Fruit fly (Drosophila melanogaster) whole organism, embryonic: Measurements from ENCODE around the gene CG7879.

ENCODE experiments used
- Abd-B ChIP-seq: fragments of 200-800 bp; sonication (Bioruptor generic); optimal IDR thresholded peaks from 2 replicates; lab custom pipeline; 2018; ENCODE audit warnings: missing biosample characterization, mild to moderate bottlenecking, missing genetic modification characterization, moderate library complexity
- BEAF-32 ChIP-seq: fragments of 200-800 bp; sonication (Bioruptor generic); optimal IDR thresholded peaks from 3 replicates; lab custom pipeline; 2017; ENCODE audit warnings: missing biosample characterization, missing genetic modification characterization, mild to moderate bottlenecking, moderate library complexity, missing genetic modification reagents
- Bgb ChIP-seq: fragments of 200-800 bp; sonication (Bioruptor generic); IDR thresholded peaks from 2 replicates; pipeline ENCODE4 v1.3.6; 2022; ENCODE audit warnings: missing biosample characterization, missing genetic modification characterization; ENCODE audit not compliant: partially characterized antibody
- BtbVII ChIP-seq: fragments of 200-800 bp; sonication (Bioruptor generic); optimal IDR thresholded peaks from 3 replicates; lab custom pipeline; 2017; ENCODE audit warnings: missing biosample characterization, mild to moderate bottlenecking, missing genetic modification characterization
- CG10209 ChIP-seq: fragments of 200-800 bp; sonication (Bioruptor generic); optimal IDR thresholded peaks from 3 replicates; lab custom pipeline; 2017; ENCODE audit warnings: missing biosample characterization, mild to moderate bottlenecking, missing genetic modification characterization, missing genetic modification reagents
- CG10267 ChIP-seq: fragments of 200-800 bp; sonication (Bioruptor generic); optimal IDR thresholded peaks from 2 replicates; lab custom pipeline; 2018; ENCODE audit warnings: missing biosample characterization, mild to moderate bottlenecking, missing genetic modification characterization, moderate library complexity
- CG12155 ChIP-seq: fragments of 200-800 bp; sonication (Bioruptor generic); optimal IDR thresholded peaks from 3 replicates; lab custom pipeline; 2016; ENCODE audit warnings: missing biosample characterization, missing genetic modification characterization
- CG12659 ChIP-seq: fragments of 200-800 bp; sonication (Bioruptor generic); optimal IDR thresholded peaks from 3 replicates; lab custom pipeline; 2017; ENCODE audit warnings: mild to moderate bottlenecking, missing biosample characterization, missing genetic modification reagents, missing genetic modification characterization
- CG1832 ChIP-seq: fragments of 200-800 bp; sonication (Bioruptor generic); optimal IDR thresholded peaks from 2 replicates; lab custom pipeline; 2017; ENCODE audit warnings: missing biosample characterization, mild to moderate bottlenecking, missing genetic modification characterization, inconsistent platforms
- CG2202 ChIP-seq: fragments of 200-800 bp; sonication (Bioruptor generic); optimal IDR thresholded peaks from 2 replicates; lab custom pipeline; 2018; ENCODE audit warnings: missing biosample characterization, mild to moderate bottlenecking, missing genetic modification characterization
- CG30403 ChIP-seq: fragments of 200-800 bp; sonication (Bioruptor generic); optimal IDR thresholded peaks from 3 replicates; lab custom pipeline; 2016; ENCODE audit warnings: missing biosample characterization, missing genetic modification characterization
- CG31365 ChIP-seq: fragments of 200-800 bp; sonication (Bioruptor generic); optimal IDR thresholded peaks from 2 replicates; lab custom pipeline; 2018; ENCODE audit warnings: missing biosample characterization, mild to moderate bottlenecking, missing genetic modification characterization
- CG33213 ChIP-seq: fragments of 200-800 bp; sonication (Bioruptor generic); optimal IDR thresholded peaks from 3 replicates; lab custom pipeline; 2016; ENCODE audit warnings: missing biosample characterization, missing genetic modification characterization
- CG3726 ChIP-seq: fragments of 200-800 bp; sonication (Bioruptor generic); IDR thresholded peaks from 3 replicates; pipeline ENCODE4, ENCODE4 v1.3.6; 2022; ENCODE audit warnings: missing biosample characterization, missing genetic modification characterization
- CG3847 ChIP-seq: fragments of 200-800 bp; sonication (Bioruptor generic); IDR thresholded peaks from 2 replicates; pipeline ENCODE4 v1.3.6; 2022; ENCODE audit warnings: missing biosample characterization, missing genetic modification characterization
- CG6765 ChIP-seq: fragments of 200-800 bp; sonication (Bioruptor generic); optimal IDR thresholded peaks from 3 replicates; lab custom pipeline; 2017; ENCODE audit warnings: missing biosample characterization, mild to moderate bottlenecking, missing genetic modification characterization
- CG7786 ChIP-seq: fragments of 200-800 bp; sonication (Bioruptor generic); optimal IDR thresholded peaks from 2 replicates; lab custom pipeline; 2016; ENCODE audit warnings: missing biosample characterization, missing genetic modification characterization
- CG7987 ChIP-seq: fragments of 200-800 bp; sonication (Bioruptor generic); optimal IDR thresholded peaks from 2 replicates; lab custom pipeline; 2018; ENCODE audit warnings: missing biosample characterization, mild to moderate bottlenecking, missing genetic modification characterization, moderate library complexity
- CG8089 ChIP-seq: fragments of 200-800 bp; sonication (Bioruptor generic); optimal IDR thresholded peaks from 3 replicates; lab custom pipeline; 2016; ENCODE audit warnings: missing biosample characterization, missing genetic modification characterization
- CG8359 ChIP-seq: fragments of 200-800 bp; sonication (Bioruptor generic); optimal IDR thresholded peaks from 2 replicates; lab custom pipeline; 2017; ENCODE audit warnings: missing biosample characterization, mild to moderate bottlenecking, missing genetic modification characterization, borderline replicate concordance
- CG9215 ChIP-seq: fragments of 200-800 bp; sonication (Bioruptor generic); IDR thresholded peaks from 2 replicates; pipeline ENCODE4 v1.3.6; 2022; ENCODE audit warnings: missing biosample characterization, missing genetic modification characterization
- CG9437 ChIP-seq: fragments of 200-800 bp; sonication (Bioruptor generic); optimal IDR thresholded peaks from 2 replicates; lab custom pipeline; 2018; ENCODE audit warnings: missing biosample characterization, mild to moderate bottlenecking, missing genetic modification characterization
- CoRest ChIP-seq: fragments of 200-800 bp; sonication (Bioruptor generic); optimal IDR thresholded peaks from 3 replicates; lab custom pipeline; 2018; ENCODE audit warnings: missing biosample characterization, mild to moderate bottlenecking, missing genetic modification characterization, moderate library complexity
- Dad ChIP-seq: fragments of 200-800 bp; sonication (Bioruptor generic); optimal IDR thresholded peaks from 3 replicates; lab custom pipeline; 2016; ENCODE audit warnings: missing biosample characterization, missing genetic modification characterization
- Dek ChIP-seq: fragments of 200-800 bp; sonication (Bioruptor generic); optimal IDR thresholded peaks from 3 replicates; lab custom pipeline; 2019; ENCODE audit warnings: missing biosample characterization, mild to moderate bottlenecking, missing genetic modification characterization, moderate library complexity
- Dp ChIP-seq: fragments of 200-800 bp; sonication (Bioruptor generic); optimal IDR thresholded peaks from 2 replicates; lab custom pipeline; 2018; ENCODE audit warnings: missing biosample characterization, mild to moderate bottlenecking, missing genetic modification characterization, moderate library complexity
- Ets97D ChIP-seq: fragments of 200-800 bp; sonication (Bioruptor generic); optimal IDR thresholded peaks from 3 replicates; lab custom pipeline; 2016; ENCODE audit warnings: missing biosample characterization, missing genetic modification characterization
- Kr ChIP-seq: fragments of 200-800 bp; sonication (Bioruptor generic); optimal IDR thresholded peaks from 2 replicates; lab custom pipeline; 2017; ENCODE audit warnings: missing biosample characterization, mild to moderate bottlenecking, missing genetic modification characterization
- Pdp1 ChIP-seq, 2 experiments: fragments of 200-800 bp; sonication (Bioruptor generic); optimal IDR thresholded peaks; 3 replicates each; lab custom pipeline; 2016; ENCODE audit warnings: missing biosample characterization in 2 of 2, missing genetic modification characterization in 2 of 2, mild to moderate bottlenecking in 1 of 2, moderate library complexity in 1 of 2
- Rfx ChIP-seq: fragments of 200-800 bp; sonication (Bioruptor generic); IDR thresholded peaks from 2 replicates; pipeline ENCODE4 v1.3.6; 2022; ENCODE audit warnings: missing biosample characterization, missing genetic modification characterization
- Stat92E ChIP-seq, 3 experiments: fragments of >200 bp in 2 of 3; fragments of 200-800 bp in 1 of 3; sonication (Bioruptor generic) in 1 of 3; optimal IDR thresholded peaks; 2 replicates each; lab custom pipeline; 2017 to 2019; ENCODE audit warnings: missing biosample characterization in 3 of 3, missing genetic modification characterization in 3 of 3, mild to moderate bottlenecking in 1 of 3, moderate library complexity in 1 of 3
- Usf ChIP-seq: fragments of 200-800 bp; sonication (Bioruptor generic); optimal IDR thresholded peaks from 2 replicates; lab custom pipeline; 2017; ENCODE audit warnings: missing genotype, missing biosample characterization, missing genetic modification characterization
- Xrp1 ChIP-seq: fragments of 200-800 bp; sonication (Bioruptor generic); IDR thresholded peaks from 2 replicates; pipeline ENCODE4 v1.3.6; 2022; ENCODE audit warnings: missing biosample characterization, missing genetic modification characterization
- disco-r ChIP-seq: fragments of 200-800 bp; sonication (Bioruptor generic); optimal IDR thresholded peaks from 2 replicates; lab custom pipeline; 2016; ENCODE audit warnings: missing biosample characterization, missing genetic modification characterization
- ems ChIP-seq: fragments of 200-800 bp; sonication (Bioruptor generic); optimal IDR thresholded peaks from 3 replicates; lab custom pipeline; 2016; ENCODE audit warnings: missing biosample characterization, missing genetic modification characterization
- esg ChIP-seq: fragments of 200-800 bp; sonication (Bioruptor generic); conservative IDR thresholded peaks from 2 replicates; pipeline ENCODE4 v1.3.6; 2022; ENCODE audit warnings: missing biosample characterization, missing genetic modification characterization
- kah ChIP-seq: fragments of 200-800 bp; sonication (Bioruptor generic); optimal IDR thresholded peaks from 2 replicates; lab custom pipeline; 2018; ENCODE audit warnings: missing biosample characterization, mild to moderate bottlenecking, missing genetic modification characterization
- lola ChIP-seq, 3 experiments: fragments of >200 bp in 2 of 3; fragments of 200-800 bp in 1 of 3; sonication (Bioruptor generic) in 1 of 3; optimal IDR thresholded peaks; 2 replicates each; lab custom pipeline; 2017 to 2019; ENCODE audit warnings: missing biosample characterization in 3 of 3, missing genetic modification characterization in 3 of 3, mild to moderate bottlenecking in 1 of 3, moderate library complexity in 1 of 3
- luna ChIP-seq: fragments of 200-800 bp; sonication (Bioruptor generic); optimal IDR thresholded peaks from 2 replicates; lab custom pipeline; 2016; ENCODE audit warnings: missing biosample characterization, missing genetic modification characterization
- mld ChIP-seq: fragments of 200-800 bp; sonication (Bioruptor generic); IDR thresholded peaks from 3 replicates; pipeline ENCODE4 v1.3.6; 2022; ENCODE audit warnings: missing biosample characterization, missing genetic modification characterization; ENCODE audit not compliant: partially characterized antibody
- nmo ChIP-seq: fragments of 200-800 bp; sonication (Bioruptor generic); optimal IDR thresholded peaks from 2 replicates; lab custom pipeline; 2018; ENCODE audit warnings: missing biosample characterization, mild to moderate bottlenecking, missing genetic modification characterization, moderate library complexity
- onecut ChIP-seq: fragments of 200-800 bp; sonication (Bioruptor generic); IDR thresholded peaks from 2 replicates; pipeline ENCODE4 v1.3.6; 2022; ENCODE audit warnings: missing biosample characterization, missing genetic modification characterization
- p53 ChIP-seq: fragments of 200-800 bp; sonication (Bioruptor generic); optimal IDR thresholded peaks from 2 replicates; lab custom pipeline; 2016; ENCODE audit warnings: missing biosample characterization, missing genetic modification characterization
- repo ChIP-seq: fragments of 200-800 bp; sonication (Bioruptor generic); optimal IDR thresholded peaks from 2 replicates; lab custom pipeline; 2016; ENCODE audit warnings: missing biosample characterization, missing genetic modification characterization
- scrt ChIP-seq: fragments of 200-800 bp; sonication (Bioruptor generic); optimal IDR thresholded peaks from 2 replicates; lab custom pipeline; 2018; ENCODE audit warnings: missing biosample characterization, mild to moderate bottlenecking, missing genetic modification characterization, moderate library complexity
- sd ChIP-seq: fragments of 200-800 bp; sonication (Bioruptor generic); optimal IDR thresholded peaks from 3 replicates; lab custom pipeline; 2018; ENCODE audit warnings: missing biosample characterization, mild to moderate bottlenecking, missing genetic modification characterization, moderate library complexity
- slbo ChIP-seq: fragments of 200-800 bp; sonication (Bioruptor generic); IDR thresholded peaks from 2 replicates; pipeline ENCODE4 v1.3.6; 2022; ENCODE audit warnings: missing biosample characterization, missing genetic modification characterization
- stc ChIP-seq: fragments of 200-800 bp; sonication (Bioruptor generic); IDR thresholded peaks from 2 replicates; pipeline ENCODE4 v1.3.6; 2022; ENCODE audit warnings: missing biosample characterization, missing genetic modification characterization
- tll ChIP-seq, 2 experiments: fragments of 200-800 bp in 1 of 2; fragments of >200 bp in 1 of 2; sonication (Bioruptor generic) in 1 of 2; optimal IDR thresholded peaks; 2 replicates each; lab custom pipeline; 2017 to 2019; ENCODE audit warnings: missing biosample characterization in 2 of 2, missing genetic modification characterization in 2 of 2, mild to moderate bottlenecking in 1 of 2, moderate library complexity in 1 of 2

Gene CG7879

dm6 chr3L:1577338-1577737 is 8.9 kb upstream of the CG7879 start (continued):
- TF ChIP-seq disco-r, result no peak
- peak; percentile 57 for TF ChIP-seq CG1832
- no peak for TF ChIP-seq CG10209
- no peak for TF ChIP-seq CG7786
- peak; percentile 5 for TF ChIP-seq CG6765
- TF ChIP-seq CG7987 (GFP tag; lab: Kevin White, UChicago), result no peak
- TF ChIP-seq Usf (GFP tag; lab: Kevin White, UChicago), result no peak
- no peak for TF ChIP-seq Dad (GFP tag; lab: Kevin White, UChicago)
- no peak for TF ChIP-seq CG3726
- TF ChIP-seq lola (GFP tag; optimal IDR thresholded peaks at IDR 0.05; lab: Kevin White, UChicago), result no peak
- TF ChIP-seq Pdp1 (GFP tag; optimal IDR thresholded peaks at IDR 0.05; lab: Kevin White, UChicago), result peak in 1 of 2 experiments; percentile 46
- no peak for TF ChIP-seq BtbVII (GFP tag; lab: Kevin White, UChicago)
- TF ChIP-seq CG9437, result no peak
- TF ChIP-seq Bgb (GFP tag; lab: Robert Waterston, UW), result no peak
- no peak for TF ChIP-seq CG31365 (tag; lab: Kevin White, UChicago)
- no peak for TF ChIP-seq CG2202 (tag; lab: Kevin White, UChicago)
- no peak for TF ChIP-seq scrt
- TF ChIP-seq CG9215 (GFP tag; lab: Robert Waterston, UW), result no peak
- TF ChIP-seq CG12155 (GFP tag; lab: Kevin White, UChicago), result no peak

- TF ChIP-seq luna (no peak), mld (GFP tag; lab: Robert Waterston, UW) (no peak), Dek (tag; lab: Kevin White, UChicago) (peak; percentile 40), BEAF-32 (peak; percentile 34), Abd-B (GFP tag; lab: Kevin White, UChicago) (no peak), CG30403 (GFP tag; lab: Kevin White, UChicago) (no peak), repo (GFP tag; lab: Kevin White, UChicago) (no peak), stc (peak; percentile 18; the same call in 1 of the 2 replicates), CoRest (tag; lab: Kevin White, UChicago) (peak; percentile 60), Stat92E (GFP tag; optimal IDR thresholded peaks at IDR 0.05; lab: Kevin White, UChicago) (peak in 1 of 3 experiments; percentile 39), esg (no peak), Kr (GFP tag; lab: Kevin White, UChicago) (peak; percentile 84), CG33213 (GFP tag; lab: Kevin White, UChicago) (peak; percentile 76), slbo (GFP tag; lab: Robert Waterston, UW) (no peak), kah (GFP tag; lab: Kevin White, UChicago) (no peak), sd (tag; lab: Kevin White, UChicago) (no peak), onecut (GFP tag; lab: Robert Waterston, UW) (no peak), CG3847 (GFP tag; lab: Robert Waterston, UW) (peak; percentile 84), CG12659 (GFP tag; lab: Kevin White, UChicago) (peak; percentile 48), CG8359 (GFP tag; lab: Kevin White, UChicago) (peak; percentile 100), Rfx (GFP tag; lab: Robert Waterston, UW) (0 out of 2 replicates have a peak, but pooled peaks have one; percentile 15), CG8089 (no peak), Xrp1 (GFP tag; lab: Robert Waterston, UW) (no peak), nmo (peak; percentile 18), tll (GFP tag; optimal IDR thresholded peaks at IDR 0.05; lab: Kevin White, UChicago) (no peak), Ets97D (GFP tag; lab: Kevin White, UChicago) (peak; percentile 95), Dp (GFP tag; lab: Kevin White, UChicago) (peak; percentile 71), CG10267 (tag; lab: Kevin White, UChicago) (peak; percentile 77), ems (GFP tag; lab: Kevin White, UChicago) (peak; percentile 17), p53 (GFP tag; lab: Kevin White, UChicago) (no peak)
Observed at dm6 chr3L:1576489-1577106, 8.2 kb upstream of the CG7879 start, which contains the start of gene CG13917. CG13917 (plus strand) TSS chr3L:1576699.
